Worm (Caenorhabditis elegans): ENCODE results near the gene col-155.

ce11 chrV:11344816-11345336 lies 44.8 kb downstream of the col-155 start:
- TF ChIP-seq klf-2 (GFP tag; conservative IDR thresholded peaks at IDR 0.05) (no peak), flt-1 (GFP tag; IDR thresholded peaks at IDR 0.05) (peak; percentile 53; the same call in 1 of the 2 replicates), cog-1 (tag; optimal IDR thresholded peaks at IDR 0.05) (no peak), tab-1 (GFP tag; IDR thresholded peaks at IDR 0.05) (no peak), ztf-23 (GFP tag; IDR thresholded peaks at IDR 0.05) (no peak), med-1 (GFP tag; optimal IDR thresholded peaks at IDR 0.05; ENCODE audit: insufficient read depth) (no peak)
